Worm (Caenorhabditis elegans): ENCODE measurements around the gene sdz-37.

DNA sequence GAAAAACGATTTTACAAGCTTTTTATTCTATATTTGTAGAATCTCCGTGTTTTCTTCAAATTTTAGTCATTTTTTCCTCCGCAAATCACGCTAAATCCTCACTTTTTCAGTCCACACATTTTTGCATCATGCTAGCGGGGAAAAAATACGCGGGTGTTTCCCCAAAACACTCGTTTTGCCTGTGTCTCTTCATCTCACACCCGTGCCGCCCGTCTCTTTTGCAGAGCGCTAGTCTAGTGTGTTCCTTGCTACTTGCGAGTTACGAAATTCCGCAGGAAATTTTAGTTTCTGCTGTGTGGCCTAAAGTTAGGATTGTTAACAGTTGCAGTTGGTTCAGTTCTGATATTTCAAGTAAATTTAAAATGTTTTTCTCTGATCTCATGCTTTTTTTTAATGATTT is 18.9 kb upstream of the sdz-37 start:
- TF ChIP-seq W03F9.2 (tag; optimal IDR thresholded peaks at IDR 0.05) (no peak), dao-5 (tag; optimal IDR thresholded peaks at IDR 0.05) (no peak), him-1 (tag; optimal IDR thresholded peaks at IDR 0.05) (no peak)
